Worm (Caenorhabditis elegans): ENCODE results near the gene T05C12.11.

ce11 chrII:8156845-8157373, 13.4 kb downstream of the T05C12.11 start, which contains the start of the genes tub-1 and tmem-138:
- TF ChIP-seq flt-1 (GFP tag; IDR thresholded peaks at IDR 0.05) (no peak), sea-1 (GFP tag; conservative IDR thresholded peaks at IDR 0.05) (no peak), hnd-1 (tag; optimal IDR thresholded peaks at IDR 0.05) (no peak)
